Worm (Caenorhabditis elegans) whole organism, L1 larva: Measurements from ENCODE around the gene sptl-3.

ENCODE experiments used
- mef-2 ChIP-seq: fragments of 150-350 bp; optimal IDR thresholded peaks from 2 replicates; lab custom pipeline; 2014; ENCODE audit warnings: missing biosample characterization, missing genetic modification characterization
- pqm-1 ChIP-seq: sonication (generic microtip); optimal IDR thresholded peaks from 3 replicates; lab custom pipeline; 2017; ENCODE audit warnings: missing biosample characterization, missing genetic modification characterization
- sptf-1 ChIP-seq: fragments of 150-350 bp; optimal IDR thresholded peaks from 2 replicates; lab custom pipeline; 2014; ENCODE audit warnings: missing biosample characterization, missing genetic modification characterization
- xbp-1 ChIP-seq: sonication (generic microtip); optimal IDR thresholded peaks from 2 replicates; lab custom pipeline; 2016; ENCODE audit warnings: missing genetic modification characterization, missing compliant biosample characterization

DNA sequence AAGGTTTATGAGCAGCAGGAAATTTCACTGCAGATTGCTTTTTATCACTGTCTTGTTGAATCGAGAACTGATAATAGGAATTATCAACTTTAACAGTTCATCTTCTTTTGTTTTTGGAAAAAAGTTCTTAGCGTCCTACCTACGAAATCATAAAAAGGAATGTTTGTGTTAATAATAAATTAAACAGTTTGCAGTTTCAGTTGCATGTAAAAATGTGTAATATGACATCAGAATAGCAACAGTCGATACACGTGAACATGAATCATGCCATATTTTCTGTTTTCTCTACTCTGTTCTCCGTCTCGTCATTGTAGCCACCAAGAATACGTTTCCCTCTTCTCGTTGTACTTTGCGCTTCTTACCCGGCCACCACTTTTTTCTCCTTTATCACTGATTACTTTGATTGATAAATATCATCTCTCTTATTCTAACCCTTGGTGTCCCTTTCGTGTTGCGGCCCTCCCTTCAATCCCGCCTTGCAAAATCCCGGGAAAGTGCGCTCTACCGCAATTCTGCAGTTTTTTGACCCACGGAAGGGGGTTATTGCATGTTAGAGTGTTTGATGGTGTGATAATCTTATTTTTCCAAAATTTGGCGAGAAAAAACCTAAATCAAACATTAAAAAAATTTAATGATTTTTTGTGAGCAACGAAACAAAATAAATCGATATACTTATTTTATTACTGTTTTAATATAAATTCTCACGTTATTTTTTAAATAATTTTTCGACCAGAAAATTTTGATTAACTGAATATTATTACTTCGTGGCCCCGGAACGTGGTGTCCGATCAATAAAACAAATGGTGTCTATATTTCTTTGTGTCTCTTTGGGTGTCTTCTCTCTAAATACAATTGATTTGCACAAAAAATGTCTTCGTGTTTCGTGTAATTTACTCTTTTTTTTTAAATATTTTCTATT, at the start of gene sptl-3:
- TF ChIP-seq pqm-1 (no peak), sptf-1 (no peak), xbp-1 (tag; lab: Kevin White, UChicago) (no peak), mef-2 (tag; lab: Kevin White, UChicago) (no peak)
